Worm (Caenorhabditis elegans): ENCODE measurements around the gene T10F2.2.

ce11 chrIII:5183372-5183771 lies 18.3 kb upstream of the T10F2.2 start:
- TF ChIP-seq ama-1 (optimal IDR thresholded peaks at IDR 0.05) (no peak), pes-1 (GFP tag; IDR thresholded peaks at IDR 0.05) (no peak), hmg-4 (GFP tag; optimal IDR thresholded peaks at IDR 0.05) (no peak), aly-1 (tag; optimal IDR thresholded peaks at IDR 0.05) (no peak), B0310.2 (tag; optimal IDR thresholded peaks at IDR 0.05) (no peak)

Data from whole organism, early embryonic.